Worm (Caenorhabditis elegans) whole organism, mixed stage, embryonic: Measurements from ENCODE around the gene F36H12.4.
"Not testable (repeated sequence)": the region's sequence is repeated elsewhere in the genome, so short reads cannot be mapped to it uniquely, and the experiment has no call there.

Experiments used
- M03D4.4 ChIP-seq: sonication (generic microtip); optimal IDR thresholded peaks from 2 replicates; lab custom pipeline; 2017; ENCODE audit warnings: mild to moderate bottlenecking, missing genetic modification characterization, missing compliant biosample characterization
- bed-3 ChIP-seq: fragments of 200-800 bp; sonication (Bioruptor generic); optimal IDR thresholded peaks from 3 replicates; lab custom pipeline; 2018; ENCODE audit warnings: mild to moderate bottlenecking, missing genetic modification characterization, moderate library complexity, missing compliant biosample characterization
- blmp-1 ChIP-seq: fragments of 150-350 bp; optimal IDR thresholded peaks from 2 replicates; lab custom pipeline; 2014; ENCODE audit warnings: missing biosample characterization, missing genetic modification characterization
- ceh-39 ChIP-seq: fragments of 150-350 bp; optimal IDR thresholded peaks from 2 replicates; lab custom pipeline; 2014; ENCODE audit warnings: missing biosample characterization, missing genetic modification characterization
- ceh-43 ChIP-seq: fragments of 200-800 bp; sonication (Bioruptor generic); optimal IDR thresholded peaks from 2 replicates; lab custom pipeline; 2018; ENCODE audit warnings: mild to moderate bottlenecking, missing genetic modification characterization, moderate library complexity, missing compliant biosample characterization
- ces-1 ChIP-seq: fragments of 150-350 bp; optimal IDR thresholded peaks from 2 replicates; lab custom pipeline; 2014; ENCODE audit warnings: missing biosample characterization, missing genetic modification reagents, missing genetic modification characterization
- cnd-1 ChIP-seq: fragments of 200-800 bp; sonication (Bioruptor generic); optimal IDR thresholded peaks from 2 replicates; lab custom pipeline; 2018; ENCODE audit warnings: mild to moderate bottlenecking, missing genetic modification characterization, missing compliant biosample characterization
- drap-1 ChIP-seq: fragments of 200-800 bp; sonication (Bioruptor generic); optimal IDR thresholded peaks from 3 replicates; lab custom pipeline; 2018; ENCODE audit warnings: mild to moderate bottlenecking, missing genetic modification characterization, missing compliant biosample characterization
- elt-1 ChIP-seq: sonication (generic microtip); optimal IDR thresholded peaks from 2 replicates; lab custom pipeline; 2017; ENCODE audit warnings: missing genetic modification characterization, mild to moderate bottlenecking, missing compliant biosample characterization, antibody characterized with exemption, moderate library complexity, borderline replicate concordance; ENCODE audit not compliant: insufficient read depth
- elt-3 ChIP-seq: fragments of 150-350 bp; optimal IDR thresholded peaks from 2 replicates; lab custom pipeline; 2014; ENCODE audit warnings: missing biosample characterization, missing genetic modification characterization
- ham-2 ChIP-seq: fragments of 200-800 bp; sonication (Bioruptor generic); optimal IDR thresholded peaks from 2 replicates; lab custom pipeline; 2018; ENCODE audit warnings: mild to moderate bottlenecking, missing genetic modification characterization, missing compliant biosample characterization
- hlh-1 ChIP-seq: fragments of 150-350 bp; optimal IDR thresholded peaks from 2 replicates; lab custom pipeline; 2014; ENCODE audit warnings: missing biosample characterization, missing genetic modification reagents, missing genetic modification characterization
- lin-32 ChIP-seq: fragments of 200-800 bp; sonication (Bioruptor generic); optimal IDR thresholded peaks from 2 replicates; lab custom pipeline; 2018; ENCODE audit warnings: mild to moderate bottlenecking, missing genetic modification characterization, missing compliant biosample characterization
- lsy-2 ChIP-seq: fragments of 150-350 bp; optimal IDR thresholded peaks from 2 replicates; lab custom pipeline; 2014; ENCODE audit warnings: missing biosample characterization, missing genetic modification characterization
- mab-5 ChIP-seq: fragments of 150-350 bp; optimal IDR thresholded peaks from 2 replicates; lab custom pipeline; 2014; ENCODE audit warnings: missing biosample characterization, missing genetic modification characterization
- mep-1 ChIP-seq: fragments of 150-350 bp; optimal IDR thresholded peaks from 2 replicates; lab custom pipeline; 2017; ENCODE audit warnings: missing biosample characterization, missing genetic modification reagents, missing genetic modification characterization, inconsistent platforms
- mls-2 ChIP-seq: sonication (generic microtip); optimal IDR thresholded peaks from 2 replicates; lab custom pipeline; 2016; ENCODE audit warnings: mild to moderate bottlenecking, missing genetic modification characterization, moderate library complexity, missing compliant biosample characterization
- nhr-12 ChIP-seq: fragments of 150-350 bp; optimal IDR thresholded peaks from 2 replicates; lab custom pipeline; 2014; ENCODE audit warnings: missing biosample characterization, missing genetic modification characterization
- nhr-2 ChIP-seq: fragments of 150-350 bp; optimal IDR thresholded peaks from 2 replicates; lab custom pipeline; 2014; ENCODE audit warnings: missing biosample characterization, missing genetic modification characterization
- nhr-28 ChIP-seq: fragments of 150-350 bp; optimal IDR thresholded peaks from 2 replicates; lab custom pipeline; 2014; ENCODE audit warnings: missing biosample characterization, missing genetic modification characterization
- nhr-76 ChIP-seq: sonication (generic microtip); optimal IDR thresholded peaks from 2 replicates; lab custom pipeline; 2017; ENCODE audit warnings: missing biosample characterization, missing genetic modification characterization
- pha-4 ChIP-seq: fragments of 150-350 bp; optimal IDR thresholded peaks from 2 replicates; lab custom pipeline; 2018; ENCODE audit warnings: missing biosample characterization, missing genetic modification reagents, missing genetic modification characterization
- tbx-8 ChIP-seq: fragments of 200-800 bp; sonication (Bioruptor generic); optimal IDR thresholded peaks from 2 replicates; lab custom pipeline; 2018; ENCODE audit warnings: mild to moderate bottlenecking, missing genetic modification characterization, moderate library complexity, missing compliant biosample characterization
- unc-120 ChIP-seq: sonication (generic microtip); optimal IDR thresholded peaks from 2 replicates; lab custom pipeline; 2017; ENCODE audit warnings: missing genetic modification characterization, missing compliant biosample characterization; ENCODE audit not compliant: poor library complexity, severe bottlenecking
- unc-62 ChIP-seq: fragments of 150-350 bp; optimal IDR thresholded peaks from 2 replicates; lab custom pipeline; 2014; ENCODE audit warnings: missing biosample characterization, missing genetic modification reagents, missing genetic modification characterization
- zip-8 ChIP-seq: fragments of 150-350 bp; optimal IDR thresholded peaks from 2 replicates; lab custom pipeline; 2014; ENCODE audit warnings: missing biosample characterization, missing genetic modification characterization
- ztf-11 ChIP-seq: fragments of 150-350 bp; optimal IDR thresholded peaks from 2 replicates; lab custom pipeline; 2014; ENCODE audit warnings: missing biosample characterization, missing genetic modification characterization

F36H12.4 gene

DNA sequence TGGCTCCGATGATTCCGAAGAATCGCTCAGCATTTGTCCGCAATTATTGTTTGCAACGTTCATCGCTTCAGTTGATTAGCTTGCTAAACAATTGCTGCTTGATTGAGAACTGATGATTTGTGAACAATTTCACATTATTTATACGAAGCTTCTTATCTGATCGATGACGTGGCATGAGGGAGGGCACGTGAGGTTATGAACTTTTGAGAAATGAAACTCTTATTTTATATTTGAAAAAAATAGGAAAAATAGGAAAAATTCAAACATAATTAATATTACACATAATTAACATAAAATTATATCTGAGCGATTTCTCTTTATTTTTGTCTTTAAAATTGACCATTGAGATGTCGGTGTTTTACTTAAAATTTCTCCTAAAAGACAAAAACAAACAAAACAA is 14.2 kb upstream of the F36H12.4 start, which contains the start of gene F36H12.10:
TSS of gene F36H12.10 (minus strand) at position 101 of the 400 bp plus-strand sequence.
- TF ChIP-seq hlh-1 (tag; lab: Kevin White, UChicago); ceh-39 (tag; lab: Kevin White, UChicago); drap-1 (GFP tag; lab: Kevin White, UChicago): not testable (repeated sequence)
- TF ChIP-seq, all 35 proteins: peak for 0; not testable (repeated sequence) for 35

DNA sequence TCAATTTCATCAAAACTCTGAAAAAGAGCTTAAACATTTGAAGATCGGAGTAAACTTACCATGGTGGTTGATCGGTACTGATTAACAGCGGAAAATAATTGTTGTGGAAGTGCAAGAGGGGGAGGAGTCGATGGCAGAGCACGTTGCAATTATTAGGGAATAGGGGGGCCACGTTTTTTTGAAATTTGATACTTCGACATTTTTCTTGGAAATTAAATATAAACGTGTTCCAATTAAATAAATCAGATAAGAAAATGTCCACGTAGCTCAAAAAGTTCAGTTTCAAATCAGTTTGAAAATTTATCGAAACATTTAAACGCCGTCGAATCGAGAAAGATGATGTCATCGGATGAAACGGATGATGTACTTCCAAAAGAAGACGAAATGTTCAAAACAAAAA is 12.2 kb upstream of the F36H12.4 start, which contains the start of gene F36H12.9:
TSS of gene F36H12.9 (plus strand) at position 301 of the 400 bp plus-strand sequence.
- not testable (repeated sequence) for TF ChIP-seq ztf-11 (tag; lab: Kevin White, UChicago); unc-62 (GFP tag; lab: Kevin White, UChicago); blmp-1 (tag; lab: Kevin White, UChicago)

DNA sequence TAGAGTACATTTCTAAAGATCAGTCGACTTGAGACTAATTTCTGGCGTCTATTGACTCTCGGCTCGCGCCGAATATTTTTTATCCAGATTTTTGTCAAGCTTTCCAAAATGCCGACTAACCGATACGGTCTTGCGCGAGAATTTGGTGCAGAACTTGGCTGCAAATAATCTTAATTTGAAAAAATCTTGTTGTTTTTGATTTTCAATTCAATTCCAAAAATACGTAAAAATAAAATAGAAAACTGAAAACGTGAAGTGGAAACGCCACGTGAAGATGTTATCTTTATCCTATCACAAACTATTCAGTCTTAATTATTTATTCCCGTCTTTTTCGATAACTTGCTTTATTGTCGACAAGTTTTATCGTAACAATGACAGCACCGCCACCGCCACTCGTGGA is 10.5 kb upstream of the F36H12.4 start, which contains the start of gene ttbk-2.1:
TSS of gene ttbk-2.1 (plus strand) at position 301 of the 400 bp plus-strand sequence.
- not testable (repeated sequence) for TF ChIP-seq nhr-76; ces-1 (GFP tag; lab: Kevin White, UChicago); lin-32 (GFP tag; lab: Kevin White, UChicago)

DNA sequence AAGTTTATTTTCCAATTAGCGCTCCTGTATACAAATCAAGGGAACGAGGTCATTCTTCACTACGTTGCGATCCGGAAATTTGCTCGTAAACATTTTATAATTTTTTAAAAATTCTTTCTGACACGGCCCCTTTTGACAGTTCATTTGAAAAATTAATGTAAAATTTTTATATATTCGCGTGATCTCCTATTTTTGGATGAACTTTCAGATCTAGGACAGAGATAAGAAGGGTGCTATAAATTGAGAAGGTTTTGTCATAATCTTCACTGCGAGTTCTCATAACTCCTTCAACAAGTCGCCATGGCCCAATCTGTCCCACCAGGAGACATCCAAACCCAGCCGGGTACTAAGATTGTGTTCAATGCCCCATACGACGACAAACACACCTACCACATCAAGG is 8.6 kb upstream of the F36H12.4 start, which contains the start of gene msp-19:
TSS of gene msp-19 (plus strand) at position 301 of the 400 bp plus-strand sequence.
- TF ChIP-seq hlh-1, blmp-1, nhr-12 (tag; lab: Kevin White, UChicago): not testable (repeated sequence)
- TF ChIP-seq, all 35 proteins: peak for 0; not testable (repeated sequence) for 35

DNA sequence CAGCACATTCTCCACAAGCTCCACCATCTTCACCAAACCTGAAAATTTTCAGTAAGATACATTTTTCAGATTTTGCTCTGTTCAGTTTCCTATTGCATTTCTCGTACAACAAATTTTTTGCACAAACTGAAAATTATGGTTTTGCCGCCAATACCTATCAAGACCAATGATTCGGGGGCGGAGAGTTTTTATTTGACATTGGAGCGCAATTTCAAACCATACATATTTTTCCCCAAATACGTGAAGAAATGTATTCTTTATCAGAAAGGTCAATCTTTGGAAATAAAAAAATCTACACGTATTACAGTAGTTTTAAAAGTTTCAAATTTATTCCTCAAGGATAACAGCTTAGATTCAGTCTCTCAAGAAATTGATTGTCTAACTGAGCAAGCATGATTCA is 2.4 kb upstream of the F36H12.4 start, which contains the start of gene F36H12.5:
TSS of gene F36H12.5 (plus strand) at position 301 of the 400 bp plus-strand sequence.
- TF ChIP-seq mab-5 (tag; lab: Kevin White, UChicago) (no peak), mep-1 (tag; lab: Kevin White, UChicago) (no peak), M03D4.4 (tag; lab: Kevin White, UChicago) (no peak), tbx-8 (GFP tag; lab: Kevin White, UChicago) (no peak), nhr-28 (tag; lab: Kevin White, UChicago) (no peak), elt-3 (tag; lab: Kevin White, UChicago) (no peak), ham-2 (no peak), hlh-1 (tag; lab: Kevin White, UChicago) (no peak), lin-32 (GFP tag; lab: Kevin White, UChicago) (no peak), lsy-2 (no peak), nhr-76 (no peak), blmp-1 (tag; lab: Kevin White, UChicago) (no peak), zip-8 (tag; lab: Kevin White, UChicago) (no peak), mls-2 (no peak)

DNA sequence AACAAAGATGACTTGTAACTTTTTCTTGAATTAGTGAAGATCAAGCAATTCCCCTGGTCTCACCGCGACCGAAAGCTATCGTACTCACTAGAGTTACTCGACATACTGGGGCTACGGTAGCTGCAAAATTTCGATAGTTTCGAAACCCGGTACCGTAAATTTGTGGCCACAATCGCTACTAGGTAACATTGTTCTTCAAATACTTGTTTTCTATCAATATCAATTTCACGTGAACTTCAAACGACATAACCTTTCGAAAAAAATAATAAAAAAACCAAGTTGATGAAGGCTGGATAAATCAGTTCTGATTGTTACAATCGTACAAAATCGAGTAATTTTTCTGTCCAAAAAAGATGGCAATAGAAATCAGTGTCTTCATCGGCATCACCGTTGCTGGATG is 3.6 kb downstream of the F36H12.4 start, which contains the start of gene F36H12.3:
TSS of gene F36H12.3 (plus strand) at position 301 of the 400 bp plus-strand sequence.
- TF ChIP-seq mls-2 (no peak), unc-120 (no peak), drap-1 (GFP tag; lab: Kevin White, UChicago) (no peak), elt-1 (tag; lab: Kevin White, UChicago) (no peak), hlh-1 (tag; lab: Kevin White, UChicago) (no peak), tbx-8 (GFP tag; lab: Kevin White, UChicago) (no peak), nhr-2 (tag; lab: Kevin White, UChicago) (no peak), elt-3 (tag; lab: Kevin White, UChicago) (no peak)

DNA sequence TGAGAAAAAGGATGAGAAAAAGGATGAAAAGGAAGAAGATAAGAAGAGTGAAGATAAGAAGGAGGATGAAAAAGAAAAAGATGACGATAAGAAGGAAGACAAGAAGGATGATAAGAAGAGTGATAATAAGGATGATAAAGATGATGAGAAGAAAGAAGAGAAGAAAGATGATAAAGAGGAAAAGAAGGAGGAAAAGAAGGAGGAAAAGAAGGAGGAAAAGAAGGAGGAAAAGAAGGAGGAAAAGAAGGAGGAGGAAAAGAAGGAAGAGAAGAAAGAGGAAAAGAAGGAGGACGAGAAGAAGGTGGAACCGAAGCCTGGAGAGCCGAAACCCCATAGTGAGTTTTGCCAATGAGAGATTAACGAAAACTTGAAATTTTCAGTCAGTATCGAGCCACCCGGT is 4.5 kb downstream of the F36H12.4 start:
- TF ChIP-seq ceh-43 (GFP tag; lab: Kevin White, UChicago) = no peak
- no peak for TF ChIP-seq lin-32 (GFP tag; lab: Kevin White, UChicago)
- TF ChIP-seq elt-3 (tag; lab: Kevin White, UChicago) = no peak
- no peak for TF ChIP-seq M03D4.4 (tag; lab: Kevin White, UChicago)
- no peak for TF ChIP-seq nhr-76
- no peak for TF ChIP-seq nhr-28 (tag; lab: Kevin White, UChicago)
- no peak for TF ChIP-seq mab-5 (tag; lab: Kevin White, UChicago)
- TF ChIP-seq bed-3 = no peak
- TF ChIP-seq mep-1 (tag; lab: Kevin White, UChicago) = no peak
- no peak for TF ChIP-seq hlh-1 (tag; lab: Kevin White, UChicago)
- TF ChIP-seq lsy-2 = no peak
- no peak for TF ChIP-seq unc-120
- TF ChIP-seq blmp-1 (tag; lab: Kevin White, UChicago) = no peak
- no peak for TF ChIP-seq mls-2
- TF ChIP-seq pha-4 = no peak
- no peak for TF ChIP-seq cnd-1 (tag; lab: Kevin White, UChicago)
